Worm (Caenorhabditis elegans) whole organism, L2 larva: ENCODE results near the gene clc-33.

Experiments used
- ZK546.5 ChIP-seq: sonication (generic microtip); optimal IDR thresholded peaks from 2 replicates; lab custom pipeline; 2017; ENCODE audit warnings: missing biosample characterization, missing genetic modification characterization
- aly-2 ChIP-seq: fragments of 150-350 bp; optimal IDR thresholded peaks from 2 replicates; lab custom pipeline; 2014; ENCODE audit warnings: missing biosample characterization, missing genetic modification characterization
- ceh-82 ChIP-seq: fragments of 150-350 bp; optimal IDR thresholded peaks from 2 replicates; lab custom pipeline; 2014; ENCODE audit warnings: missing biosample characterization, missing genetic modification characterization
- lin-39 ChIP-seq: fragments of 150-350 bp; optimal IDR thresholded peaks from 2 replicates; lab custom pipeline; 2014; ENCODE audit warnings: missing biosample characterization, missing genetic modification reagents, missing genetic modification characterization

ce11 chrII:875739-876138 is 35.5 kb downstream of the clc-33 start:
- TF ChIP-seq lin-39 (tag; lab: Kevin White, UChicago) (no peak), ceh-82 (tag; lab: Kevin White, UChicago) (no peak), aly-2 (tag; lab: Kevin White, UChicago) (no peak), ZK546.5 (tag; lab: Kevin White, UChicago) (no peak)
